Fruit fly (Drosophila melanogaster) whole organism, embryonic: ENCODE data around the gene CG3702.
A peak's percentile ranks its signal among the peaks of the same experiment; 100 is the strongest.

Source experiments
- ATbp ChIP-seq: fragments of 200-800 bp; sonication (Bioruptor generic); optimal IDR thresholded peaks from 2 replicates; lab custom pipeline; 2017; ENCODE audit warnings: missing biosample characterization, mild to moderate bottlenecking, missing genetic modification characterization, missing genetic modification reagents
- Abd-B ChIP-seq: fragments of 200-800 bp; sonication (Bioruptor generic); optimal IDR thresholded peaks from 2 replicates; lab custom pipeline; 2018; ENCODE audit warnings: missing biosample characterization, mild to moderate bottlenecking, missing genetic modification characterization, moderate library complexity
- Ada2b ChIP-seq: fragments of 200-800 bp; sonication (Bioruptor generic); IDR thresholded peaks from 2 replicates; pipeline ENCODE4 v1.3.6; 2022; ENCODE audit warnings: missing biosample characterization, missing genetic modification characterization
- Blimp-1 ChIP-seq: fragments of 200-800 bp; sonication (Bioruptor generic); optimal IDR thresholded peaks from 3 replicates; lab custom pipeline; 2018; ENCODE audit warnings: missing biosample characterization, missing genetic modification characterization, mild to moderate bottlenecking, moderate library complexity, missing genetic modification reagents
- CG10274 ChIP-seq: fragments of 200-800 bp; sonication (Bioruptor generic); optimal IDR thresholded peaks from 3 replicates; lab custom pipeline; 2017; ENCODE audit warnings: missing biosample characterization, mild to moderate bottlenecking, missing genetic modification characterization
- CG10979 ChIP-seq: fragments of 200-800 bp; sonication (Bioruptor generic); optimal IDR thresholded peaks from 2 replicates; lab custom pipeline; 2018; ENCODE audit warnings: missing biosample characterization, mild to moderate bottlenecking, missing genetic modification characterization, moderate library complexity
- CG14441 ChIP-seq: fragments of 200-800 bp; sonication (Bioruptor generic); IDR thresholded peaks from 2 replicates; pipeline ENCODE4 v1.3.6; 2022; ENCODE audit warnings: missing biosample characterization, missing genetic modification characterization
- CG17186 ChIP-seq: fragments of 200-800 bp; sonication (Bioruptor generic); optimal IDR thresholded peaks from 3 replicates; lab custom pipeline; 2017; ENCODE audit warnings: missing biosample characterization, missing genetic modification reagents, missing genetic modification characterization
- CG17612 ChIP-seq: fragments of 200-800 bp; sonication (Bioruptor generic); IDR thresholded peaks from 2 replicates; pipeline ENCODE4 v1.3.6; 2022; ENCODE audit warnings: missing biosample characterization, missing genetic modification characterization
- CG5953 ChIP-seq: fragments of 200-800 bp; sonication (Bioruptor generic); IDR thresholded peaks from 2 replicates; pipeline ENCODE4 v1.3.6; 2022; ENCODE audit warnings: missing biosample characterization, missing genetic modification characterization
- CG6254 ChIP-seq: fragments of 200-800 bp; sonication (Bioruptor generic); optimal IDR thresholded peaks from 3 replicates; lab custom pipeline; 2017; ENCODE audit warnings: mild to moderate bottlenecking, missing biosample characterization, missing genetic modification reagents, missing genetic modification characterization
- CG7556 ChIP-seq: fragments of 200-800 bp; sonication (Bioruptor generic); optimal IDR thresholded peaks from 2 replicates; lab custom pipeline; 2017; ENCODE audit warnings: missing biosample characterization, mild to moderate bottlenecking, missing genetic modification characterization
- CG8290 ChIP-seq, 3 experiments: fragments of 200-800 bp; sonication (Bioruptor generic); optimal IDR thresholded peaks; 2 replicates each; lab custom pipeline; 2016 to 2019; ENCODE audit warnings: missing biosample characterization in 3 of 3, missing genetic modification characterization in 3 of 3, mild to moderate bottlenecking in 2 of 3, moderate library complexity in 1 of 3
- CrebB ChIP-seq: fragments of 200-800 bp; sonication (Bioruptor generic); optimal IDR thresholded peaks from 3 replicates; lab custom pipeline; 2018; ENCODE audit warnings: missing biosample characterization, mild to moderate bottlenecking, missing genetic modification characterization
- H15 ChIP-seq: fragments of 200-800 bp; sonication (Bioruptor generic); IDR thresholded peaks from 3 replicates; pipeline ENCODE4 v1.3.6; 2022; ENCODE audit warnings: missing biosample characterization, missing genetic modification characterization
- Hr51 ChIP-seq, 2 experiments: fragments of 200-800 bp; sonication (Bioruptor generic); optimal IDR thresholded peaks; 2 replicates in 1 of 2; 3 replicates in 1 of 2; lab custom pipeline; 2016 to 2018; ENCODE audit warnings: missing biosample characterization in 2 of 2, missing genetic modification characterization in 2 of 2, mild to moderate bottlenecking in 1 of 2, moderate library complexity in 1 of 2
- Jarid2 ChIP-seq: fragments of 200-800 bp; sonication (Bioruptor generic); optimal IDR thresholded peaks from 3 replicates; lab custom pipeline; 2017; ENCODE audit warnings: mild to moderate bottlenecking, missing biosample characterization, missing genetic modification reagents, missing genetic modification characterization
- Meics ChIP-seq: fragments of 200-800 bp; sonication (Bioruptor generic); optimal IDR thresholded peaks from 2 replicates; lab custom pipeline; 2017; ENCODE audit warnings: missing biosample characterization, mild to moderate bottlenecking, missing genetic modification characterization
- Myb ChIP-seq: fragments of 200-800 bp; sonication (Bioruptor generic); optimal IDR thresholded peaks from 2 replicates; lab custom pipeline; 2016; ENCODE audit warnings: missing biosample characterization, missing genetic modification characterization
- Oli ChIP-seq: fragments of 200-800 bp; sonication (Bioruptor generic); optimal IDR thresholded peaks from 2 replicates; lab custom pipeline; 2018; ENCODE audit warnings: missing biosample characterization, mild to moderate bottlenecking, missing genetic modification characterization, moderate library complexity
- Ptx1 ChIP-seq: fragments of 200-800 bp; sonication (Bioruptor generic); IDR thresholded peaks from 2 replicates; pipeline ENCODE4 v1.3.6; 2022; ENCODE audit warnings: missing biosample characterization, missing genetic modification characterization
- bsh ChIP-seq, 2 experiments: fragments of 200-800 bp; sonication (Bioruptor generic); optimal IDR thresholded peaks; 2 replicates each; lab custom pipeline; 2017 to 2018; ENCODE audit warnings: mild to moderate bottlenecking in 2 of 2, missing biosample characterization in 2 of 2, missing genetic modification characterization in 2 of 2, moderate library complexity in 1 of 2
- btn ChIP-seq: fragments of 200-800 bp; sonication (Bioruptor generic); optimal IDR thresholded peaks from 2 replicates; lab custom pipeline; 2016; ENCODE audit warnings: missing biosample characterization, missing genetic modification characterization
- danr ChIP-seq: fragments of 200-800 bp; sonication (Bioruptor generic); IDR thresholded peaks from 2 replicates; pipeline ENCODE4 v1.3.6; 2022; ENCODE audit warnings: missing biosample characterization, missing genetic modification characterization
- esg ChIP-seq: fragments of 200-800 bp; sonication (Bioruptor generic); conservative IDR thresholded peaks from 2 replicates; pipeline ENCODE4 v1.3.6; 2022; ENCODE audit warnings: missing biosample characterization, missing genetic modification characterization
- gem ChIP-seq: fragments of 200-800 bp; sonication (Bioruptor generic); optimal IDR thresholded peaks from 2 replicates; lab custom pipeline; 2019; ENCODE audit warnings: missing biosample characterization, mild to moderate bottlenecking, missing genetic modification characterization, moderate library complexity
- pan ChIP-seq, 4 experiments: fragments of >200 bp in 3 of 4; fragments of 200-800 bp in 1 of 4; sonication (Bioruptor generic) in 1 of 4; optimal IDR thresholded peaks in 3 of 4; IDR thresholded peaks in 1 of 4; 2 replicates each; pipeline versions ENCODE4 v1.3.6 to Lab custom; 2017 to 2022; ENCODE audit warnings: missing biosample characterization in 2 of 4, missing genetic modification characterization in 2 of 4, mixed read lengths in 1 of 4
- pho ChIP-seq: fragments of 200-800 bp; sonication (Bioruptor generic); optimal IDR thresholded peaks from 2 replicates; lab custom pipeline; 2016; ENCODE audit warnings: missing biosample characterization, missing genetic modification characterization
- ranshi ChIP-seq: fragments of 200-800 bp; sonication (Bioruptor generic); IDR thresholded peaks from 2 replicates; pipeline ENCODE4 v1.3.6; 2022; ENCODE audit warnings: missing biosample characterization, missing genetic modification characterization
- sens ChIP-seq: fragments of 200-800 bp; sonication (Bioruptor generic); peaks from one replicate; lab custom pipeline; 2016; ENCODE audit warnings: missing biosample characterization, missing genetic modification characterization
- sim ChIP-seq: fragments of 200-800 bp; sonication (Bioruptor generic); IDR thresholded peaks from 2 replicates; pipeline ENCODE4 v1.3.6; 2022; ENCODE audit warnings: missing biosample characterization, missing genetic modification characterization
- stc ChIP-seq: fragments of 200-800 bp; sonication (Bioruptor generic); IDR thresholded peaks from 2 replicates; pipeline ENCODE4 v1.3.6; 2022; ENCODE audit warnings: missing biosample characterization, missing genetic modification characterization
- trh ChIP-seq: fragments of 200-800 bp; sonication (Bioruptor generic); optimal IDR thresholded peaks from 2 replicates; lab custom pipeline; 2016; ENCODE audit warnings: missing biosample characterization, missing genetic modification characterization
- zfh1 ChIP-seq: fragments of 200-800 bp; sonication (Bioruptor generic); IDR thresholded peaks from 3 replicates; pipeline ENCODE4 v1.3.6; 2022; ENCODE audit warnings: missing biosample characterization, missing genetic modification characterization

The CG3702 gene

DNA sequence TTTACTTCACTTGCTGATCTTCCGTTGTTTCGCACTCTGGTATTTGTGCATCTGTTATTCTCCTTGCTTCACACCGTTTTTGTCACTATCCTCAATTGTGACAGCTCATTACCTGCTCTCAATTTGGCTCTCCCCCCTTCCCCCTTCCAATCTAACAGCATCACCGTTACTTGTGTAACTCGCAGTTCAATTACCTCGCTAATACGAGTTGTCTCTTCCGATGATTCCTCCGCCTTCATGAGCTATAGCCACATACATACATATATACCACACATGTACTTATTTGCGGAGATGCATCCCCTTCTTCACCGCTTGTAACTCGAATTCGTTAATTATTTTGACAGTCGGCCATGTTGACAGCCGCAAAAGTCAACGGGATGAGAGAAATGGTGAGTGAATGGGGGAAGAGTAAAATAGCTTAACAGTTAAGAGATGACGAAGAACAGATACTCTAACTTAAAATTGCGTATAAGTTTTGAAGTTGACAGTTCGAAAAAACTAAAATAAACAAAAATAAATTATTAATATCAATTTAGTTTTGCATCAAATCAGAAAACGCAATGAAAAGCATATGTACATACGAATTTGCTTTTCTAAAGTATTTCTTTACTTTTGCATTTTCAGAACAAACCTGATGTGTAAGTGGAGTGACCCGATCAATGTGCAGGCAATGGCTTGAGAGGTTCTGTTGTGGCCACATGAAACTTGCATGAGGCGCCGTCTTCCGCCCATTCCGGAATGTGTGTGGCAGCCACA is 41.5 kb downstream of the CG3702 start (continued):
- no peak for TF ChIP-seq Meics (GFP tag; lab: Kevin White, UChicago)
- TF ChIP-seq Abd-B (GFP tag; lab: Kevin White, UChicago) = peak; percentile 11
- TF ChIP-seq Ptx1 (GFP tag; lab: Robert Waterston, UW) = peak; percentile 28; the same call in 1 of the 2 replicates
- TF ChIP-seq stc (GFP tag; lab: Robert Waterston, UW) = peak; percentile 6; the same call in 1 of the 2 replicates
- TF ChIP-seq pho (GFP tag; lab: Kevin White, UChicago) = no peak
- TF ChIP-seq CG10274 (GFP tag; lab: Kevin White, UChicago) = no peak
- no peak for TF ChIP-seq trh (GFP tag; lab: Kevin White, UChicago)
- no peak for TF ChIP-seq CG14441 (GFP tag; lab: Robert Waterston, UW)
- TF ChIP-seq pan (optimal IDR thresholded peaks at IDR 0.05; lab: Kevin White, UChicago) = no peak
- peak in 1 of 2 experiments; percentile 52 for TF ChIP-seq pan (GFP tag; optimal IDR thresholded peaks at IDR 0.05 in 1 of 2, IDR thresholded peaks at IDR 0.05 in 1 of 2)
- peak in 1 of 2 experiments; percentile 20 for TF ChIP-seq bsh (GFP tag; optimal IDR thresholded peaks at IDR 0.05; lab: Kevin White, UChicago)
- peak; percentile 21 for TF ChIP-seq Oli (tag; lab: Kevin White, UChicago)
- TF ChIP-seq zfh1 (GFP tag; lab: Robert Waterston, UW) = 0 out of 3 replicates have a peak, but pooled peaks have one; percentile 42
- TF ChIP-seq Myb (GFP tag; lab: Kevin White, UChicago) = no peak
- no peak for TF ChIP-seq Hr51 (GFP tag; optimal IDR thresholded peaks at IDR 0.05; lab: Kevin White, UChicago)
- peak; percentile 48 for TF ChIP-seq CG10979 (tag; lab: Kevin White, UChicago)
- no peak for TF ChIP-seq btn (GFP tag; lab: Kevin White, UChicago)
- peak; percentile 45 for TF ChIP-seq gem (tag; lab: Kevin White, UChicago)
- TF ChIP-seq ATbp (GFP tag; lab: Kevin White, UChicago) = peak; percentile 6
- TF ChIP-seq, all 482 proteins: peak for 34

DNA sequence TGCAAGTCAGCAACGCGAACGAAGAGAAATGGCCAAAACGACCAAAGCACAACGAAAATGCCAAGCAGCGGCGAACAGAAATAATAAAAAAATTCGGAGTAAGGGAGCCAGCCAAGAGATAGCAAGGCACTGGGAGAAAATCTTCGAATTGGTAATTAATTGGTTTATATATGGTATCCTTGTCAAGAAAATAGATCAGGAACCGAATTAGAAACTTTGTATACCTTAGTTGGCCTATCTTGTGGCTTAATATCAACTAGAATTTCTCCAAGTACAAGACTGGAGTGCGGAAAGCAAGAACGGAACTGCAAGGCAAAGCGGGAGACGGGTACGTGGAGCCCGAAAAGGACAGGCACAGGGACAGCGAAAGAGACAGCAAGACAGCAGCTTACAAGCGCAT is 46.9 kb downstream of the CG3702 start:
- TF ChIP-seq CG5953 (GFP tag; lab: Robert Waterston, UW) = peak; percentile 31; the same call in 1 of the 2 replicates
- TF ChIP-seq sens (GFP tag; lab: Kevin White, UChicago) = peak; percentile 42
- no peak for TF ChIP-seq CG7556
- TF ChIP-seq, all 482 proteins: peak for 2

DNA sequence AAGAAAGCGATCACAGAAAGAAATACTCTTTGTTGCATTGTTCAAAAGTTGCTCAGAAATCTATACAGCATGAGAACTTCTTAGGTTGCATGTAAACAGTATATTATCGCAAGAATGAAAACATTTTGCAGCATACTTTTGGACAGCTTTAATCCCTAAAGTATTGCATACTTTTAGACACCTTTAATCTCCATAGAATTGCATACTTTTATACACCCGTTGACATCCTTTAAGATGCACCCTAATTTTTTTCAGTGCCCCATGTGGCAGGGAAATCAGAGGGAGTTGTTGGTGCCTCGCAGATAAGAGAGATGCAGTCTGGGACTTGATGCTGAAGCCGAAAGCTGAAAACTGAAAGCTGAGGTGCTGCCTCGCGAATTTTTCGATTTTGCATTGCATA is 47.5 kb downstream of the CG3702 start:
- TF ChIP-seq Jarid2 (GFP tag; lab: Kevin White, UChicago) (no peak), sens (GFP tag; lab: Kevin White, UChicago) (no peak), CG8290 (GFP tag; optimal IDR thresholded peaks at IDR 0.05; lab: Kevin White, UChicago) (peak; percentile 99), CG8290 (tag; optimal IDR thresholded peaks at IDR 0.05; lab: Kevin White, UChicago) (peak in 1 of 2 experiments; percentile 86), CG6254 (no peak), esg (GFP tag; lab: Robert Waterston, UW) (no peak), sim (GFP tag; lab: Robert Waterston, UW) (no peak), danr (GFP tag; lab: Robert Waterston, UW) (no peak), H15 (GFP tag; lab: Robert Waterston, UW) (no peak), Blimp-1 (GFP tag; lab: Kevin White, UChicago) (no peak), Ada2b (GFP tag; lab: Robert Waterston, UW) (no peak), ranshi (GFP tag; lab: Robert Waterston, UW) (no peak), CrebB (tag; lab: Kevin White, UChicago) (no peak), CG17612 (GFP tag; lab: Robert Waterston, UW) (peak; percentile 96), CG17186 (GFP tag; lab: Kevin White, UChicago) (no peak), trh (GFP tag; lab: Kevin White, UChicago) (no peak)
